Worm (Caenorhabditis elegans) whole organism, midembryonic: ENCODE results near the gene M04C3.2.

Experiments used
- T22C8.4 ChIP-seq: fragments of 200-800 bp; sonication (Bioruptor generic); IDR thresholded peaks from 2 replicates; pipeline ENCODE4 v1.3.6; 2022; ENCODE audit warnings: missing genetic modification characterization, missing compliant biosample characterization
- cog-1 ChIP-seq: sonication (generic microtip); optimal IDR thresholded peaks from 2 replicates; lab custom pipeline; 2016; ENCODE audit warnings: missing genetic modification characterization, missing compliant biosample characterization
- flt-1 ChIP-seq: fragments of 200-800 bp; sonication (Bioruptor generic); IDR thresholded peaks from 2 replicates; pipeline ENCODE4 v1.3.6; 2022; ENCODE audit warnings: missing genetic modification characterization, missing compliant biosample characterization
- klf-2 ChIP-seq: fragments of 200-800 bp; sonication (Bioruptor generic); conservative IDR thresholded peaks from 2 replicates; pipeline ENCODE4 v1.3.6; 2022; ENCODE audit warnings: missing genetic modification reagents, missing genetic modification characterization, missing compliant biosample characterization
- med-1 ChIP-seq: sonication (generic microtip); optimal IDR thresholded peaks from 2 replicates; lab custom pipeline; 2017; ENCODE audit warnings: missing genetic modification characterization, mild to moderate bottlenecking, missing compliant biosample characterization, antibody characterized with exemption, missing genetic modification reagents; ENCODE audit not compliant: insufficient read depth
- ref-1 ChIP-seq: fragments of 200-800 bp; sonication (Bioruptor generic); conservative IDR thresholded peaks from 2 replicates; pipeline ENCODE4 v1.3.6; 2022; ENCODE audit warnings: missing genetic modification reagents, missing genetic modification characterization, missing compliant biosample characterization
- tab-1 ChIP-seq: fragments of 200-800 bp; sonication (Bioruptor generic); IDR thresholded peaks from 2 replicates; pipeline ENCODE4 v1.3.6; 2022; ENCODE audit warnings: missing genetic modification characterization, missing compliant biosample characterization
- ztf-23 ChIP-seq: fragments of 200-800 bp; sonication (Bioruptor generic); IDR thresholded peaks from 2 replicates; pipeline ENCODE4 v1.3.6; 2022; ENCODE audit warnings: missing genetic modification reagents, missing genetic modification characterization, missing compliant biosample characterization
- ztf-29 ChIP-seq: fragments of 200-800 bp; sonication (Bioruptor generic); IDR thresholded peaks from 2 replicates; pipeline ENCODE4 v1.3.6; 2022; ENCODE audit warnings: missing genetic modification reagents, missing genetic modification characterization, missing compliant biosample characterization

M04C3.2 gene

DNA sequence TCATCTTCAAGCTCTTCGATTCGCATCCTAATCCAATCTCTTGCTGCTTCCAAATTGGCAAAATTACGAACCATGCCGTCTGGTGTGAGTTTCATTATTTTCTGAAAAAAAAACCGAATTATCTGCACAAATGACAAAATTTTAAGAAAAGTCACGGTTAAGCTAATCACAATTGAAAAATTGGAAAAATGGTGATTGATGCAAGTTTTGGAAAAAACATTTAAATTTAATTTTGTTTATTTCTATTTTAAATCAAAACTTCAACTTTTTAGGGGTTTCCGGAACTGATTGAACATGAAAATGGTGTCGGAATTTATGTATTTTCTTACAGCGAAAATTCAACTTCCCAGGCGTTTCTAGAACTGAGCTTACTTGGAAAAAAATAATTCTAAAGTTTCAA is 45.9 kb downstream of the M04C3.2 start, which contains the start of gene C25F9.12:
C25F9.12 (minus strand) TSS at position 101 of the 400 bp plus-strand sequence.
- no peak for TF ChIP-seq klf-2 (GFP tag; lab: Robert Waterston, UW)

DNA sequence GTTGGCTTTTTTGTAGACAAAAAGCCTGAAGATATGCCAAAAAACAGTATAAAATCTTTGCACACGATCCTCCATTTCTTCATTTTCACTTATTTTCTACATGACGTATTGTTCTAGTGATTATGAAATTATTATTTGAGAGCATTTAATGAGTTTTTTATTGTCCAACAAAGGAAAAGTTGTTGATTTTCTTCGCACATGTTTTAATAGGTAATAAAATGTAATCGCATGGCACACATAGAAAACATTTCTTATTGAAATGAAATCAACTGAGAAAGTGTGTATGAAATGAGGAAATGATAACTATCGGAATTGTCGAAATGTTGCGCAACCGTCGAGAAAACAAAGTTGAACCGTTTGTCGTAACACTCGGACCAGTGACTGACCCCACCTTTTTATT is 47.3 kb downstream of the M04C3.2 start:
- TF ChIP-seq ztf-23 (GFP tag; lab: Robert Waterston, UW) (no peak), ref-1 (GFP tag; lab: Robert Waterston, UW) (no peak), ztf-29 (GFP tag; lab: Robert Waterston, UW) (no peak), klf-2 (GFP tag; lab: Robert Waterston, UW) (no peak), tab-1 (GFP tag; lab: Robert Waterston, UW) (no peak), T22C8.4 (GFP tag; lab: Robert Waterston, UW) (no peak)

DNA sequence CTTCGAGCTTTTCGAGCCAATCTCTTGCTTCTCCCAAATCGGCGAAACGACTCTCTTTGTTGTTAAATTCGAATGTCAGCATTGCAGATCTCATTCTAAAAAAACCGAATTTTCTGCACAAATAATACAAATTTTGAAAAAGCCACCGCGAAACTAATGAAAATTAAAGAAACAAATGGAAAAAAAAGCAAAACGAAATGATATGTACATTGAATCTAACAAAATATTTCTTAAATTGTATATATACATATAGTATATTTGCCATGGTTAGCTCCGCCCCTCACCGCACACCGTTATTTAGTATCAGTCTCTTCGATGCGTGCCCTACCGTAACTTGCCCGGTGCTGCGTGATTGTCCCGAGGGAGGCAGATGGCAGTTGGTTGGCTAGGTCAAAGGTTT is 48.1 kb downstream of the M04C3.2 start, which contains the start of gene srw-86:
srw-86 (minus strand) TSS at position 101 of the 400 bp plus-strand sequence.
- TF ChIP-seq ztf-23 (GFP tag; lab: Robert Waterston, UW) (no peak), ztf-29 (GFP tag; lab: Robert Waterston, UW) (no peak), flt-1 (GFP tag; lab: Robert Waterston, UW) (no peak), tab-1 (GFP tag; lab: Robert Waterston, UW) (no peak), T22C8.4 (GFP tag; lab: Robert Waterston, UW) (no peak), ref-1 (GFP tag; lab: Robert Waterston, UW) (no peak), med-1 (GFP tag; lab: Kevin White, UChicago) (no peak), cog-1 (no peak), klf-2 (GFP tag; lab: Robert Waterston, UW) (no peak)

- no peak for TF ChIP-seq cog-1
- TF ChIP-seq ztf-23 (GFP tag; lab: Robert Waterston, UW) = no peak
- no peak for TF ChIP-seq ref-1 (GFP tag; lab: Robert Waterston, UW)
- TF ChIP-seq flt-1 (GFP tag; lab: Robert Waterston, UW) = no peak
- TF ChIP-seq med-1 (GFP tag; lab: Kevin White, UChicago) = no peak
- TF ChIP-seq ztf-29 (GFP tag; lab: Robert Waterston, UW) = no peak
- no peak for TF ChIP-seq T22C8.4 (GFP tag; lab: Robert Waterston, UW)
- TF ChIP-seq klf-2 (GFP tag; lab: Robert Waterston, UW) = no peak
- no peak for TF ChIP-seq tab-1 (GFP tag; lab: Robert Waterston, UW)
Observed at ce11 chrV:19398882-19399281, 49.8 kb downstream of the M04C3.2 start, which contains the start of gene C25F9.13. TSS of gene C25F9.13 (minus strand) at chrV:19398982.

- TF ChIP-seq ztf-29 (GFP tag; lab: Robert Waterston, UW) (no peak), klf-2 (GFP tag; lab: Robert Waterston, UW) (no peak), ztf-23 (GFP tag; lab: Robert Waterston, UW) (no peak), cog-1 (no peak), flt-1 (GFP tag; lab: Robert Waterston, UW) (no peak), med-1 (GFP tag; lab: Kevin White, UChicago) (no peak), tab-1 (GFP tag; lab: Robert Waterston, UW) (no peak), ref-1 (GFP tag; lab: Robert Waterston, UW) (no peak), T22C8.4 (GFP tag; lab: Robert Waterston, UW) (no peak)
Observed at ce11 chrV:19398396-19398795, 50.3 kb downstream of the M04C3.2 start.

DNA sequence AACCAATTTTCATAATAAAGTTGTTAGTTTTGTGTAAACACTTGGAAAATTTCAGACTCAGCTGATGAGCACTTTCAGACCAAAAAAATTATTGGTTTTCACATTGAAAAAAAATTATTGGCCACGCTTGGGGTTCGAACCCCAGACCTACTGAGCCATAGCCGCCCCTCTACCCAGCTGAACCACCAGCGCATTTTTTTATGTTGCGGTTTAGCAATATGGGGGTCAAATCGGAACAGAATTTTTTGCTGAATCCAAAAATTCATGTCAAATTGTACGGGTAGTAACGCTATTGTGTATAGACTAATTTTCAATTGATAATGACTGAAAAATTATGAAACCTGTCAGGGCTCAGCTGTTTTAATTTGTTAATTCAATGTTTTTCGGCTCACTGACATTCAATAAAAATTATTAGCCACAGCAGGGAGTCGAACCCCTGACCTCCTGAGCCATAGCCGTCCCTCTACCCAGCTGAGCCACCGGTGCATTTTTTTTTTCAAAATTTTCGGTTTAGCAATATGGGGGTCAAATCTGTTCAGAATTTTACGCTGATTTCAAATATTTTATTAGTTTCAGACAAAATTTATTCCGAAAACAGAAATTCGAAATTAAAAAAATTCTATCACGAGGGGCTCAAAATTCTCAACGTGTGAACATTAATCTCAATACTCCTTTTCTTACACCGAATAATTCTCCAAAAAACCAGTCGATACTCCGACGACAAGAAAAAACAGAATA is 52.0 kb downstream of the M04C3.2 start:
- TF ChIP-seq T22C8.4 (GFP tag; lab: Robert Waterston, UW) (no peak), ztf-23 (GFP tag; lab: Robert Waterston, UW) (no peak), cog-1 (no peak), klf-2 (GFP tag; lab: Robert Waterston, UW) (no peak), ztf-29 (GFP tag; lab: Robert Waterston, UW) (no peak)
